Worm (Caenorhabditis elegans): ENCODE data around the gene srw-133.
A peak's percentile ranks its signal among the peaks of the same experiment; 100 is the strongest.

The srw-133 gene

DNA sequence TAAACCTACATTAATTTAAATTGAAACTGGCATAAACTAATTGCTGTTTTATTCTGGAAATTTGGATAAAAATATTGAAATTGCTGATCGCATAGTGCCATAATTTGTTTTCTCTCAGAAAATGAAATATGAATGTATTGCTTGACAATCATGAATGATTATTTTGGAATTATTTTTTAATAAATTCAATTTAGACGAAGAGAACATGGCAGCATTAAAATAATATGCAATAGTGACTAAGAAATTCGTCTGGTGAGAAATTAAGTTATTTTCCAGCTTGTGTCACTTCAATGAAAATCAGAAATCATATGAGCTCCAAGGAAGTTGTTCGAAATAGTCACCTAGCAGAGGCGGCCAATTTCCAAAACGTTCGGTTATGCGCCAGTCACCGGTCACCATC, at the start of gene srw-133:
Gene srw-133, minus strand, starts transcription at position 101 of the 400 bp plus-strand sequence.
- TF ChIP-seq T20F7.1 (GFP tag; optimal IDR thresholded peaks at IDR 0.05) (no peak), unc-39 (tag; optimal IDR thresholded peaks at IDR 0.05) (no peak), ceh-62 (tag; optimal IDR thresholded peaks at IDR 0.05) (no peak), dmd-9 (GFP tag; IDR thresholded peaks at IDR 0.05) (no peak), ceh-82 (tag; optimal IDR thresholded peaks at IDR 0.05) (no peak), ztf-7 (tag; optimal IDR thresholded peaks at IDR 0.05) (no peak), dmd-6 (GFP tag; IDR thresholded peaks at IDR 0.05) (no peak), unc-130 (GFP tag; optimal IDR thresholded peaks at IDR 0.05) (no peak)

DNA sequence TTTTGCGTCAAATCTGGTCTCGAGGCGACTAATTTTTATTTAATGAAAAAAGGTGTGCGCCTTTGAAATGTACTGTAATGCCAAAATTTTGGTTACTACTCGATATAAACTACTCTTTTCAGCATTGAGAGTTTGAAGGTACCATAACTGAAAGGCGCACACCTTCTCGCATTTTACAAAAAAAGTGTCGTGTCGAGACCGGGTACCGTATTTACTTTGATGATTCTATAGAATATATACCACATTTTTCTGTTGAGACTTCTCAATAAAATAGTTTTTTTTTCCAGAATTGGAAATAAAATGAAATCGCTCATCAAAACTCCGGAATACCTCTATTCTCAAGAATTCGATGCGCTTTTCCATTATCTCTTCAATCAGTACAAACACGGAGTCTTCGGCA, 48.4 kb upstream of the srw-133 start, which contains the start of gene Y45G5AM.4:
Gene Y45G5AM.4, plus strand, starts transcription at position 301 of the 400 bp plus-strand sequence.
- TF ChIP-seq nhr-111 (GFP tag; optimal IDR thresholded peaks at IDR 0.05): no peak
- no peak for TF ChIP-seq ces-1 (GFP tag; optimal IDR thresholded peaks at IDR 0.05)
- TF ChIP-seq daf-19 (GFP tag; conservative IDR thresholded peaks at IDR 0.05): no peak
- TF ChIP-seq nhr-11 (tag; optimal IDR thresholded peaks at IDR 0.05): no peak
- no peak for TF ChIP-seq vab-7 (GFP tag; IDR thresholded peaks at IDR 0.05)
- no peak for TF ChIP-seq unc-62 (GFP tag; optimal IDR thresholded peaks at IDR 0.05 in 1 of 2)
- no peak for TF ChIP-seq unc-62 (tag; optimal IDR thresholded peaks at IDR 0.05)
- no peak for TF ChIP-seq mxl-3 (GFP tag; optimal IDR thresholded peaks at IDR 0.05)

DNA sequence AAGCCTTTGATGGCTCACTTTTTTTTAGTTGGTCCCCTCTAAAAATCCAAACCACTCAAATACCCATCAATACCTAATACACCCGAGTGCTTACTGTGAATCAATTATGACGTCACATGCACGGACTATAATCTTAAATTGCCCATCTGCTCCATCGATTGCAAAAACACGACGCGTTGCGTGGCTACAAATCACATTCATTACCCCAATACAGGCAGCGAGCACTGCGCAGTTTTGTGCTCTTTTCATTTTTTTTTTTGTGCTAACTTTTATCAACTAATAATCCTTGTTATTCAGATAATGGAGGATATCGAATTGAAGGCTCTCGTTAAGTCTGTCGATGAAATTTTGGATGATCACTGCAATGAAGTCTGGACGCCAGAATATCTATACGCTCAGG, 45.6 kb upstream of the srw-133 start, which contains the start of gene Y45G5AM.5:
Gene Y45G5AM.5, plus strand, starts transcription at position 301 of the 400 bp plus-strand sequence.
- TF ChIP-seq nhr-48 (tag; optimal IDR thresholded peaks at IDR 0.05) (no peak), unc-62 (GFP tag; optimal IDR thresholded peaks at IDR 0.05 in 1 of 2) (peak in 1 of 2 experiments; percentile 27), unc-62 (tag; optimal IDR thresholded peaks at IDR 0.05) (no peak), Y48G9A.11 (GFP tag; IDR thresholded peaks at IDR 0.05) (no peak)

DNA sequence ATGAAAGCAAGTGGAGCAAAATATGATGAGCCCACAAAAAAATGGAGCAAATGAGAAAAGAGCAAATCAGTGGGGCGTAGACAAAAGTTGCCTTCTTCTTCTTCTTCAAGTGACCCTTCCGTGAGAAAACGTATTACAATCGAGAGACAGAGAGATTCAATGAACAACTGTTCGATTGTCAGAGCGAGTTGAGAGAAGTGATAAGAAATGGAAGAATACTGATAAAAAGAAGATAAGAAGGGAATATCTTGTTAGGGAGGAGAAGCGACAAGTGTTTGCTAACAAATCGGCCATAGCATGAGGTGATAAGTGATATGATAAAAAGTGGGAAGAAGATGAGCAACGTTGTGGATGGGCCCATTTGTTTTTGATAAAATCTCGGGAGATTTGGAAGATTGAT, 42.8 kb upstream of the srw-133 start:
- peak; percentile 20 for TF ChIP-seq nhr-11 (tag; optimal IDR thresholded peaks at IDR 0.05)
- TF ChIP-seq hlh-11 (tag; optimal IDR thresholded peaks at IDR 0.05): peak; percentile 46
- TF ChIP-seq mxl-3 (GFP tag; optimal IDR thresholded peaks at IDR 0.05): peak; percentile 13
- TF ChIP-seq daf-16 (GFP tag; optimal IDR thresholded peaks at IDR 0.05): peak in 1 of 2 experiments; percentile 40
- no peak for TF ChIP-seq daf-16 (tag; optimal IDR thresholded peaks at IDR 0.05)
- TF ChIP-seq nhr-28 (tag; optimal IDR thresholded peaks at IDR 0.05): peak; percentile 32
- peak in 1 of 2 experiments; percentile 72 for TF ChIP-seq unc-62 (GFP tag; optimal IDR thresholded peaks at IDR 0.05 in 1 of 2)
- TF ChIP-seq unc-62 (tag; optimal IDR thresholded peaks at IDR 0.05): no peak
- TF ChIP-seq rbr-2 (tag; optimal IDR thresholded peaks at IDR 0.05): no peak
- TF ChIP-seq nhr-42 (GFP tag; IDR thresholded peaks at IDR 0.05): no peak

DNA sequence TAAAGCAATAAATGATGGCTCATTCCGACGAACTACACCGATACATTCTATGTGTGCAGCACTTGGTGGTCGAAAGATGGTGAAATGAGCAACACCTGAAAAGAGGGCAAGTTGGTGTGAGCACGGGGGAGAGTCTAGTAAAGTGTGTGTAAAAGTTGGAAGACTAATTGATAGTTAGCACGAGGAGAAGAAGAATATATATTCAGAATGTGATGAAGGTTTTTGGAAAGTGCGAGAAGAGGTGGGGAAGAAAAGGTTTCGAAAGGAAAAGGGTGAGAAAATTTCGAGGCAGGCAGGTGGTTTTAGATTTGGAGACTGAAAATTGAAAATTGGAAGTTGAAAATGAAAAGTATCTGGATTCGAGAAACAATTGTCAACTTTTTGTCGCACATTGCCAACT, 37.7 kb upstream of the srw-133 start, which contains the start of gene Y45G5AM.6:
Gene Y45G5AM.6, minus strand, starts transcription at position 101 of the 400 bp plus-strand sequence.
- TF ChIP-seq madf-9 (GFP tag; conservative IDR thresholded peaks at IDR 0.05) (no peak), F49E8.2 (tag; optimal IDR thresholded peaks at IDR 0.05; ENCODE audit: borderline replicate concordance) (no peak), lin-39 (tag; optimal IDR thresholded peaks at IDR 0.05) (no peak), ceh-62 (tag; optimal IDR thresholded peaks at IDR 0.05) (no peak), gei-8 (GFP tag; optimal IDR thresholded peaks at IDR 0.05) (no peak), egl-43 (GFP tag; IDR thresholded peaks at IDR 0.05) (no peak), ceh-32 (tag; optimal IDR thresholded peaks at IDR 0.05; ENCODE audit: poor library complexity) (no peak), zag-1 (tag; optimal IDR thresholded peaks at IDR 0.05) (no peak), nhr-76 (tag; optimal IDR thresholded peaks at IDR 0.05) (no peak), ZK337.2 (GFP tag; IDR thresholded peaks at IDR 0.05) (no peak), nhr-237 (tag; optimal IDR thresholded peaks at IDR 0.05) (no peak), R02D3.7 (tag; optimal IDR thresholded peaks at IDR 0.05) (no peak), sdz-12 (GFP tag; optimal IDR thresholded peaks at IDR 0.05) (no peak)

Measured in whole organism, L4 larva.